Fruit fly (Drosophila melanogaster) whole organism, embryonic: ENCODE data around the gene CG13021.
A peak's percentile ranks its signal among the peaks of the same experiment; 100 is the strongest.

Experiments used
- Asciz ChIP-seq: fragments of 200-800 bp; sonication (Bioruptor generic); optimal IDR thresholded peaks from 2 replicates; lab custom pipeline; 2017; ENCODE audit warnings: missing biosample characterization, mild to moderate bottlenecking, missing genetic modification characterization, missing genetic modification reagents
- Atf6 ChIP-seq: fragments of 200-800 bp; sonication (Bioruptor generic); IDR thresholded peaks from 2 replicates; pipeline ENCODE4 v1.3.6; 2022; ENCODE audit warnings: missing biosample characterization, missing genetic modification characterization
- Blimp-1 ChIP-seq: fragments of 200-800 bp; sonication (Bioruptor generic); optimal IDR thresholded peaks from 3 replicates; lab custom pipeline; 2018; ENCODE audit warnings: missing biosample characterization, missing genetic modification characterization, mild to moderate bottlenecking, moderate library complexity, missing genetic modification reagents
- CG1024 ChIP-seq: fragments of 200-800 bp; sonication (Bioruptor generic); IDR thresholded peaks from 2 replicates; pipeline ENCODE4 v1.3.6; 2022; ENCODE audit warnings: missing biosample characterization, missing genetic modification characterization
- CG10565 ChIP-seq: fragments of 200-800 bp; sonication (Bioruptor generic); optimal IDR thresholded peaks from 3 replicates; lab custom pipeline; 2016; ENCODE audit warnings: missing biosample characterization, mild to moderate bottlenecking, missing genetic modification characterization
- CG11247 ChIP-seq: fragments of 200-800 bp; sonication (Bioruptor generic); IDR thresholded peaks from 2 replicates; pipeline ENCODE4 v1.3.6; 2022; ENCODE audit warnings: missing biosample characterization, missing genetic modification characterization
- CG12155 ChIP-seq: fragments of 200-800 bp; sonication (Bioruptor generic); optimal IDR thresholded peaks from 3 replicates; lab custom pipeline; 2016; ENCODE audit warnings: missing biosample characterization, missing genetic modification characterization
- CG12299 ChIP-seq: fragments of 200-800 bp; sonication (Bioruptor generic); optimal IDR thresholded peaks from 2 replicates; lab custom pipeline; 2018; ENCODE audit warnings: missing biosample characterization, mild to moderate bottlenecking, missing genetic modification characterization
- CG13123 ChIP-seq: fragments of 200-800 bp; sonication (Bioruptor generic); optimal IDR thresholded peaks from 2 replicates; lab custom pipeline; 2016; ENCODE audit warnings: missing biosample characterization, missing genetic modification characterization
- CG13287 ChIP-seq: fragments of 200-800 bp; sonication (Bioruptor generic); IDR thresholded peaks from 2 replicates; pipeline ENCODE4 v1.3.6; 2022; ENCODE audit warnings: missing biosample characterization, missing genetic modification characterization; ENCODE audit not compliant: partially characterized antibody
- CG15011 ChIP-seq: fragments of 200-800 bp; sonication (Bioruptor generic); optimal IDR thresholded peaks from 3 replicates; lab custom pipeline; 2018; ENCODE audit warnings: missing biosample characterization, mild to moderate bottlenecking, missing genetic modification characterization
- CG16863 ChIP-seq: fragments of 200-800 bp; sonication (Bioruptor generic); optimal IDR thresholded peaks from 3 replicates; lab custom pipeline; 2016; ENCODE audit warnings: missing biosample characterization, missing genetic modification characterization
- CG18011 ChIP-seq: fragments of 200-800 bp; sonication (Bioruptor generic); optimal IDR thresholded peaks from 2 replicates; lab custom pipeline; 2017; ENCODE audit warnings: missing biosample characterization, missing genetic modification characterization, mild to moderate bottlenecking, moderate library complexity, missing genotype
- CG18764 ChIP-seq: fragments of 200-800 bp; sonication (Bioruptor generic); optimal IDR thresholded peaks from 3 replicates; lab custom pipeline; 2016; ENCODE audit warnings: missing biosample characterization, missing genetic modification characterization
- CG2202 ChIP-seq: fragments of 200-800 bp; sonication (Bioruptor generic); optimal IDR thresholded peaks from 2 replicates; lab custom pipeline; 2018; ENCODE audit warnings: missing biosample characterization, mild to moderate bottlenecking, missing genetic modification characterization
- CG30403 ChIP-seq: fragments of 200-800 bp; sonication (Bioruptor generic); optimal IDR thresholded peaks from 3 replicates; lab custom pipeline; 2016; ENCODE audit warnings: missing biosample characterization, missing genetic modification characterization
- CG32767 ChIP-seq: fragments of 200-800 bp; sonication (Bioruptor generic); IDR thresholded peaks from 2 replicates; pipeline ENCODE4 v1.3.6; 2022; ENCODE audit warnings: missing biosample characterization, missing genetic modification characterization
- CG4282 ChIP-seq: fragments of 200-800 bp; sonication (Bioruptor generic); optimal IDR thresholded peaks from 2 replicates; lab custom pipeline; 2016; ENCODE audit warnings: missing biosample characterization, missing genetic modification characterization
- CG7357 ChIP-seq: fragments of 200-800 bp; sonication (Bioruptor generic); IDR thresholded peaks from 3 replicates; pipeline ENCODE4 v1.3.6; 2022; ENCODE audit warnings: missing biosample characterization, missing genetic modification characterization
- CG8924 ChIP-seq: fragments of 200-800 bp; optimal IDR thresholded peaks from 3 replicates; lab custom pipeline; 2019; ENCODE audit warnings: missing biosample characterization, mild to moderate bottlenecking, missing genetic modification characterization, moderate library complexity
- CG9727 ChIP-seq: fragments of 200-800 bp; sonication (Bioruptor generic); optimal IDR thresholded peaks from 3 replicates; lab custom pipeline; 2017; ENCODE audit warnings: missing biosample characterization, mild to moderate bottlenecking, missing genetic modification characterization
- CoRest ChIP-seq: fragments of 200-800 bp; sonication (Bioruptor generic); optimal IDR thresholded peaks from 3 replicates; lab custom pipeline; 2018; ENCODE audit warnings: missing biosample characterization, mild to moderate bottlenecking, missing genetic modification characterization, moderate library complexity
- Dref ChIP-seq: fragments of 200-800 bp; sonication (Bioruptor generic); IDR thresholded peaks from 2 replicates; pipeline ENCODE4 v1.3.6; 2022; ENCODE audit warnings: missing biosample characterization, missing genetic modification characterization
- Ets65A ChIP-seq: fragments of 200-800 bp; sonication (Bioruptor generic); peaks from one replicate; lab custom pipeline; 2016; ENCODE audit warnings: missing biosample characterization, missing genetic modification characterization
- Mad ChIP-seq: fragments of 200-800 bp; sonication (Bioruptor generic); optimal IDR thresholded peaks from 2 replicates; lab custom pipeline; 2016; ENCODE audit warnings: missing biosample characterization, missing genetic modification characterization
- Nf-YA ChIP-seq: fragments of 200-800 bp; sonication (Bioruptor generic); IDR thresholded peaks from 2 replicates; pipeline ENCODE4 v1.3.6; 2022; ENCODE audit warnings: missing biosample characterization, missing genetic modification characterization
- Oli ChIP-seq: fragments of 200-800 bp; sonication (Bioruptor generic); optimal IDR thresholded peaks from 2 replicates; lab custom pipeline; 2018; ENCODE audit warnings: missing biosample characterization, mild to moderate bottlenecking, missing genetic modification characterization, moderate library complexity
- Opbp ChIP-seq: fragments of 200-800 bp; sonication (Bioruptor generic); IDR thresholded peaks from 3 replicates; pipeline ENCODE4 v1.3.6; 2022; ENCODE audit warnings: missing biosample characterization, missing genetic modification characterization; ENCODE audit not compliant: partially characterized antibody
- Ravus ChIP-seq: fragments of 200-800 bp; sonication (Bioruptor generic); IDR thresholded peaks from 2 replicates; pipeline ENCODE4 v1.3.6; 2022; ENCODE audit warnings: missing biosample characterization, missing genetic modification characterization
- Rfx ChIP-seq: fragments of 200-800 bp; sonication (Bioruptor generic); IDR thresholded peaks from 2 replicates; pipeline ENCODE4 v1.3.6; 2022; ENCODE audit warnings: missing biosample characterization, missing genetic modification characterization
- Stat92E ChIP-seq, 3 experiments: fragments of >200 bp in 2 of 3; fragments of 200-800 bp in 1 of 3; sonication (Bioruptor generic) in 1 of 3; optimal IDR thresholded peaks; 2 replicates each; lab custom pipeline; 2017 to 2019; ENCODE audit warnings: missing biosample characterization in 3 of 3, missing genetic modification characterization in 3 of 3, mild to moderate bottlenecking in 1 of 3, moderate library complexity in 1 of 3
- TFAM ChIP-seq: fragments of 200-800 bp; sonication (Bioruptor generic); optimal IDR thresholded peaks from 2 replicates; lab custom pipeline; 2017; ENCODE audit warnings: missing biosample characterization, missing genetic modification characterization, inconsistent platforms
- Taf1 ChIP-seq: fragments of 200-800 bp; sonication (Bioruptor generic); IDR thresholded peaks from 2 replicates; pipeline ENCODE4 v1.3.6; 2022; ENCODE audit warnings: missing biosample characterization, missing genetic modification characterization
- Xrp1 ChIP-seq: fragments of 200-800 bp; sonication (Bioruptor generic); IDR thresholded peaks from 2 replicates; pipeline ENCODE4 v1.3.6; 2022; ENCODE audit warnings: missing biosample characterization, missing genetic modification characterization
- caup ChIP-seq: fragments of 200-800 bp; sonication (Bioruptor generic); optimal IDR thresholded peaks from 3 replicates; lab custom pipeline; 2017; ENCODE audit warnings: missing biosample characterization, mild to moderate bottlenecking, missing genetic modification characterization, moderate library complexity; ENCODE audit not compliant: severe bottlenecking
- da ChIP-seq: fragments of 200-800 bp; sonication (Bioruptor generic); optimal IDR thresholded peaks from 2 replicates; lab custom pipeline; 2016; ENCODE audit warnings: missing biosample characterization, missing genetic modification characterization
- dimm ChIP-seq: fragments of 200-800 bp; sonication (Bioruptor generic); IDR thresholded peaks from 2 replicates; pipeline ENCODE4 v1.3.6; 2022; ENCODE audit warnings: missing biosample characterization, missing genetic modification characterization
- fd3F ChIP-seq: fragments of 200-800 bp; sonication (Bioruptor generic); optimal IDR thresholded peaks from 2 replicates; lab custom pipeline; 2018; ENCODE audit warnings: missing biosample characterization, mild to moderate bottlenecking, missing genetic modification characterization, moderate library complexity
- fu2 ChIP-seq: fragments of 200-800 bp; sonication (Bioruptor generic); optimal IDR thresholded peaks from 2 replicates; lab custom pipeline; 2016; ENCODE audit warnings: missing biosample characterization, missing genetic modification characterization
- hth ChIP-seq: fragments of >200 bp; optimal IDR thresholded peaks from 2 replicates; lab custom pipeline; 2017; ENCODE audit warnings: inconsistent platforms
- kay ChIP-seq: fragments of 200-800 bp; sonication (Bioruptor generic); optimal IDR thresholded peaks from 2 replicates; lab custom pipeline; 2016; ENCODE audit warnings: missing biosample characterization, missing genetic modification characterization
- luna ChIP-seq: fragments of 200-800 bp; sonication (Bioruptor generic); optimal IDR thresholded peaks from 2 replicates; lab custom pipeline; 2016; ENCODE audit warnings: missing biosample characterization, missing genetic modification characterization
- nerfin-2 ChIP-seq: fragments of 200-800 bp; sonication (Bioruptor generic); IDR thresholded peaks from 2 replicates; pipeline ENCODE4 v1.3.6; 2022; ENCODE audit warnings: missing biosample characterization, missing genetic modification characterization; ENCODE audit not compliant: partially characterized antibody
- pita ChIP-seq: fragments of 200-800 bp; sonication (Bioruptor generic); optimal IDR thresholded peaks from 2 replicates; lab custom pipeline; 2017; ENCODE audit warnings: missing biosample characterization, mild to moderate bottlenecking, missing genetic modification characterization
- pros ChIP-seq: fragments of 200-800 bp; sonication (Bioruptor generic); optimal IDR thresholded peaks from 3 replicates; lab custom pipeline; 2019; ENCODE audit warnings: missing biosample characterization, mild to moderate bottlenecking, missing genetic modification characterization, moderate library complexity
- rib ChIP-seq: fragments of 200-800 bp; sonication (Bioruptor generic); IDR thresholded peaks from 2 replicates; pipeline ENCODE4 v1.3.6; 2022; ENCODE audit warnings: missing biosample characterization, missing genetic modification characterization
- scrt ChIP-seq: fragments of 200-800 bp; sonication (Bioruptor generic); optimal IDR thresholded peaks from 2 replicates; lab custom pipeline; 2018; ENCODE audit warnings: missing biosample characterization, mild to moderate bottlenecking, missing genetic modification characterization, moderate library complexity
- so ChIP-seq: fragments of 200-800 bp; sonication (Bioruptor generic); IDR thresholded peaks from 3 replicates; pipeline ENCODE4 v1.3.6; 2022; ENCODE audit warnings: missing biosample characterization, missing genetic modification characterization
- stwl ChIP-seq: fragments of 200-800 bp; sonication (Bioruptor generic); optimal IDR thresholded peaks from 3 replicates; lab custom pipeline; 2018; ENCODE audit warnings: missing biosample characterization, mild to moderate bottlenecking, missing genetic modification characterization, moderate library complexity
- tio ChIP-seq: fragments of 200-800 bp; sonication (Bioruptor generic); optimal IDR thresholded peaks from 2 replicates; lab custom pipeline; 2017; ENCODE audit warnings: missing biosample characterization, missing genetic modification characterization, inconsistent platforms
- vnd ChIP-seq: fragments of 200-800 bp; sonication (Bioruptor generic); IDR thresholded peaks from 3 replicates; pipeline ENCODE4 v1.3.6; 2022; ENCODE audit warnings: missing biosample characterization, missing genetic modification characterization; ENCODE audit not compliant: partially characterized antibody
- wor ChIP-seq: fragments of 200-800 bp; sonication (Bioruptor generic); IDR thresholded peaks from 2 replicates; pipeline ENCODE4 v1.3.6; 2022; ENCODE audit warnings: missing biosample characterization, missing genetic modification characterization

CG13021 gene

DNA sequence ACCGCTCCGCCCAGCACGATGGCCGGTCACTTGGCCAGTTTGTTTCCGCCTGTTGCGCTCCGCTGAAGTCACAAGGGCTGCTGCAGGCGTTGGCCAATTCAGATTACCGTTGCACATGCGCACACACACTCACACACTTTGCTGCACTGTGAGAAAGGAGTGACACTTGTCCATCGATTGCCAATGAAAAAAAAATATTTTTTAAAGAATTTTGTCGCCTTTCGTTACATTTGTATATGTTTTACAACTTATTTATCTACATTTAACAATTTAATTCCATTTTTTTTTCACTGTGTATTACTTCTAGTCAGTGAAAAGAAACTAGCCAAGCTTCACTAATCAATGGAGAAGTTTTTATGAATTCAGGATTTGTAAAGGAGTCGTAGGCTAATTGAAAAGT is 38.1 kb upstream of the CG13021 start (continued):
- TF ChIP-seq CG2202 (tag; lab: Kevin White, UChicago), result peak; percentile 6
- no peak for TF ChIP-seq pita (GFP tag; lab: Kevin White, UChicago)
- TF ChIP-seq fu2 (GFP tag; lab: Kevin White, UChicago), result no peak
- no peak for TF ChIP-seq Atf6 (GFP tag; lab: Robert Waterston, UW)
- TF ChIP-seq CG1024 (GFP tag; lab: Robert Waterston, UW), result no peak
- TF ChIP-seq wor (GFP tag; lab: Robert Waterston, UW), result no peak
- peak; percentile 37 for TF ChIP-seq CG8924 (tag; lab: Kevin White, UChicago)
- TF ChIP-seq Dref, result no peak
- TF ChIP-seq nerfin-2 (GFP tag; lab: Robert Waterston, UW), result no peak
- no peak for TF ChIP-seq da (GFP tag; lab: Kevin White, UChicago)
- TF ChIP-seq CG32767 (GFP tag; lab: Robert Waterston, UW), result no peak
- no peak for TF ChIP-seq Ravus (GFP tag; lab: Robert Waterston, UW)
- no peak for TF ChIP-seq pros (GFP tag; lab: Kevin White, UChicago)
- TF ChIP-seq TFAM (GFP tag; lab: Kevin White, UChicago), result no peak
- peak; percentile 44 for TF ChIP-seq Blimp-1 (GFP tag; lab: Kevin White, UChicago)
- TF ChIP-seq tio (GFP tag; lab: Kevin White, UChicago), result peak; percentile 58
- TF ChIP-seq CG15011 (GFP tag; lab: Kevin White, UChicago), result no peak
- TF ChIP-seq CG16863 (GFP tag; lab: Kevin White, UChicago), result peak; percentile 14
- peak; percentile 50 for TF ChIP-seq CG9727 (GFP tag; lab: Kevin White, UChicago)
- TF ChIP-seq Asciz (GFP tag; lab: Kevin White, UChicago), result peak; percentile 14
- TF ChIP-seq Opbp (GFP tag; lab: Robert Waterston, UW), result no peak
- peak; percentile 49 for TF ChIP-seq CG30403
- TF ChIP-seq Mad (GFP tag; lab: Kevin White, UChicago), result no peak
- no peak for TF ChIP-seq Ets65A (GFP tag; lab: Kevin White, UChicago)
- TF ChIP-seq fd3F (GFP tag; lab: Kevin White, UChicago), result no peak
- TF ChIP-seq CG13123, result no peak
- TF ChIP-seq Xrp1 (GFP tag; lab: Robert Waterston, UW), result peak; percentile 73
- no peak for TF ChIP-seq scrt (GFP tag; lab: Kevin White, UChicago)
- no peak for TF ChIP-seq Nf-YA (GFP tag; lab: Robert Waterston, UW)
- no peak for TF ChIP-seq Stat92E (GFP tag; optimal IDR thresholded peaks at IDR 0.05; lab: Kevin White, UChicago)
- TF ChIP-seq luna (GFP tag; lab: Kevin White, UChicago), result no peak
- TF ChIP-seq CG11247 (GFP tag; lab: Robert Waterston, UW), result no peak
- TF ChIP-seq stwl, result no peak
- TF ChIP-seq kay (GFP tag; lab: Kevin White, UChicago), result no peak
- TF ChIP-seq CG12155 (GFP tag; lab: Kevin White, UChicago), result no peak
- no peak for TF ChIP-seq hth (lab: Kevin White, UChicago)
- no peak for TF ChIP-seq Taf1 (GFP tag; lab: Robert Waterston, UW)
- TF ChIP-seq CG13287, result no peak
- no peak for TF ChIP-seq dimm
- TF ChIP-seq CoRest (tag; lab: Kevin White, UChicago), result no peak
- TF ChIP-seq vnd (GFP tag; lab: Robert Waterston, UW), result no peak
- no peak for TF ChIP-seq CG4282
- no peak for TF ChIP-seq caup (GFP tag; lab: Kevin White, UChicago)
- no peak for TF ChIP-seq CG12299 (tag; lab: Kevin White, UChicago)
- TF ChIP-seq CG10565, result no peak
- no peak for TF ChIP-seq CG18011 (GFP tag; lab: Kevin White, UChicago)
- TF ChIP-seq rib (GFP tag; lab: Robert Waterston, UW), result no peak
- 0 out of 3 replicates have a peak, but pooled peaks have one; percentile 16 for TF ChIP-seq so
- no peak for TF ChIP-seq Rfx (GFP tag; lab: Robert Waterston, UW)
- TF ChIP-seq Oli, result peak; percentile 40
- no peak for TF ChIP-seq CG18764 (GFP tag; lab: Kevin White, UChicago)
- no peak for TF ChIP-seq CG7357 (GFP tag; lab: Robert Waterston, UW)
